Worm (Caenorhabditis elegans) whole organism, L4 larva: ENCODE data around the gene gro-1.

Experiments
- F37D6.2 ChIP-seq: sonication (generic microtip); optimal IDR thresholded peaks from 2 replicates; lab custom pipeline; 2016; ENCODE audit warnings: mild to moderate bottlenecking, missing genetic modification characterization, missing compliant biosample characterization
- F44E2.7 ChIP-seq: fragments of 200-800 bp; sonication (Bioruptor generic); IDR thresholded peaks from 2 replicates; pipeline ENCODE4 v2.1.2; 2022; ENCODE audit warnings: missing genetic modification characterization, missing compliant biosample characterization
- T26A8.4 ChIP-seq: fragments of 200-800 bp; sonication (Bioruptor generic); IDR thresholded peaks from 2 replicates; pipeline ENCODE4 v1.3.6; 2022; ENCODE audit warnings: missing genetic modification characterization, missing compliant biosample characterization
- Y48G9A.11 ChIP-seq: fragments of 200-800 bp; sonication (Bioruptor generic); IDR thresholded peaks from 2 replicates; pipeline ENCODE4 v1.3.6; 2022; ENCODE audit warnings: missing genetic modification reagents, missing genetic modification characterization, missing compliant biosample characterization
- Y75B8A.6 ChIP-seq: fragments of 200-800 bp; sonication (Bioruptor generic); IDR thresholded peaks from 2 replicates; pipeline ENCODE4 v1.3.6; 2022; ENCODE audit warnings: missing genetic modification reagents, missing genetic modification characterization, missing compliant biosample characterization
- ZK546.5 ChIP-seq, 2 experiments: sonication (generic microtip); optimal IDR thresholded peaks; 2 replicates each; lab custom pipeline; 2017; ENCODE audit warnings: missing biosample characterization in 2 of 2, missing genetic modification characterization in 2 of 2
- aha-1 ChIP-seq: fragments of 150-350 bp; peaks from one replicate; lab custom pipeline; 2014; ENCODE audit warnings: missing biosample characterization, missing genetic modification characterization
- aly-2 ChIP-seq: sonication (generic microtip); optimal IDR thresholded peaks from 2 replicates; lab custom pipeline; 2018; ENCODE audit warnings: missing biosample characterization, missing genetic modification characterization
- ama-1 ChIP-seq: fragments of 150-350 bp; optimal IDR thresholded peaks from 2 replicates; lab custom pipeline; 2014; ENCODE audit warnings: inconsistent platforms, mixed read lengths
- attf-4 ChIP-seq: sonication (generic microtip); optimal IDR thresholded peaks from 3 replicates; lab custom pipeline; 2017; ENCODE audit warnings: missing biosample characterization, missing genetic modification characterization
- ces-1 ChIP-seq: fragments of 150-350 bp; sonication (generic microtip); optimal IDR thresholded peaks from 4 replicates; lab custom pipeline; 2014; ENCODE audit warnings: missing biosample characterization, missing genetic modification reagents, missing genetic modification characterization
- dmd-6 ChIP-seq: fragments of 200-800 bp; sonication (Bioruptor generic); IDR thresholded peaks from 2 replicates; pipeline ENCODE4 v1.3.6; 2022; ENCODE audit warnings: missing genetic modification reagents, missing genetic modification characterization, missing compliant biosample characterization
- dpl-1 ChIP-seq: fragments of 150-350 bp; optimal IDR thresholded peaks from 2 replicates; lab custom pipeline; 2014; ENCODE audit warnings: missing biosample characterization, missing genetic modification reagents, missing genetic modification characterization
- duxl-1 ChIP-seq: sonication (generic microtip); optimal IDR thresholded peaks from 2 replicates; lab custom pipeline; 2016; ENCODE audit warnings: mild to moderate bottlenecking, missing genetic modification characterization, moderate library complexity, missing compliant biosample characterization; ENCODE audit not compliant: poor library complexity
- egl-43 ChIP-seq: fragments of 200-800 bp; sonication (Bioruptor generic); IDR thresholded peaks from 2 replicates; pipeline ENCODE4 v1.3.6; 2022; ENCODE audit warnings: missing genetic modification reagents, missing genetic modification characterization, missing compliant biosample characterization
- fkh-10 ChIP-seq: fragments of 150-350 bp; optimal IDR thresholded peaks from 2 replicates; lab custom pipeline; 2014; ENCODE audit warnings: missing biosample characterization, missing genetic modification reagents, missing genetic modification characterization
- fos-1 ChIP-seq: fragments of 150-350 bp; optimal IDR thresholded peaks from 2 replicates; lab custom pipeline; 2014; ENCODE audit warnings: missing biosample characterization, missing genetic modification characterization
- gei-8 ChIP-seq: fragments of 200-800 bp; sonication (Bioruptor generic); optimal IDR thresholded peaks from 2 replicates; lab custom pipeline; 2018; ENCODE audit warnings: mild to moderate bottlenecking, missing genetic modification characterization, missing compliant biosample characterization
- lin-1 ChIP-seq: fragments of 200-800 bp; sonication (Bioruptor generic); IDR thresholded peaks from 2 replicates; pipeline ENCODE4 v1.3.6; 2022; ENCODE audit warnings: missing genetic modification reagents, missing genetic modification characterization, missing compliant biosample characterization
- lin-38 ChIP-seq: fragments of 200-800 bp; sonication (Bioruptor generic); IDR thresholded peaks from 2 replicates; pipeline ENCODE4 v1.3.6; 2022; ENCODE audit warnings: missing genetic modification reagents, missing genetic modification characterization, missing compliant biosample characterization
- lir-3 ChIP-seq: sonication (generic microtip); optimal IDR thresholded peaks from 2 replicates; lab custom pipeline; 2016; ENCODE audit warnings: mild to moderate bottlenecking, missing genetic modification characterization, missing compliant biosample characterization
- lsy-2 ChIP-seq, 2 experiments: fragments of 150-350 bp in 1 of 2; sonication (generic microtip) in 1 of 2; optimal IDR thresholded peaks; 2 replicates each; lab custom pipeline; 2014 to 2017; ENCODE audit warnings: missing biosample characterization in 2 of 2, missing genetic modification characterization in 2 of 2
- madf-9 ChIP-seq: fragments of 200-800 bp; sonication (Bioruptor generic); conservative IDR thresholded peaks from 2 replicates; pipeline ENCODE4 v1.3.6; 2022; ENCODE audit warnings: missing genetic modification reagents, missing genetic modification characterization, missing compliant biosample characterization
- mdl-1 ChIP-seq, 2 experiments: fragments of 150-350 bp in 1 of 2; sonication (generic microtip) in 1 of 2; optimal IDR thresholded peaks; 2 replicates each; lab custom pipeline; 2014 to 2017; ENCODE audit warnings: missing biosample characterization in 2 of 2, missing genetic modification characterization in 2 of 2
- mxl-2 ChIP-seq: fragments of 200-800 bp; sonication (Bioruptor generic); conservative IDR thresholded peaks from 2 replicates; pipeline ENCODE4 v1.3.6; 2022; ENCODE audit warnings: missing genetic modification reagents, missing genetic modification characterization, missing compliant biosample characterization
- mxl-3 ChIP-seq: fragments of 200-800 bp; sonication (Bioruptor generic); optimal IDR thresholded peaks from 2 replicates; lab custom pipeline; 2018; ENCODE audit warnings: mild to moderate bottlenecking, missing genetic modification characterization, missing compliant biosample characterization
- nhr-102 ChIP-seq: sonication (generic microtip); optimal IDR thresholded peaks from 2 replicates; lab custom pipeline; 2016; ENCODE audit warnings: mild to moderate bottlenecking, missing genetic modification characterization, moderate library complexity, missing compliant biosample characterization
- nhr-111 ChIP-seq: fragments of 200-800 bp; sonication (Bioruptor generic); optimal IDR thresholded peaks from 2 replicates; lab custom pipeline; 2018; ENCODE audit warnings: mild to moderate bottlenecking, missing genetic modification characterization, missing compliant biosample characterization
- nhr-237 ChIP-seq: sonication (generic microtip); optimal IDR thresholded peaks from 2 replicates; lab custom pipeline; 2017; ENCODE audit warnings: missing biosample characterization, missing genetic modification characterization
- nhr-28 ChIP-seq: fragments of 150-350 bp; optimal IDR thresholded peaks from 2 replicates; lab custom pipeline; 2014; ENCODE audit warnings: missing biosample characterization, missing genetic modification characterization
- nhr-6 ChIP-seq: fragments of 150-350 bp; optimal IDR thresholded peaks from 2 replicates; lab custom pipeline; 2014; ENCODE audit warnings: missing biosample characterization, missing genetic modification characterization
- nhr-77 ChIP-seq: fragments of 150-350 bp; optimal IDR thresholded peaks from 2 replicates; lab custom pipeline; 2014; ENCODE audit warnings: missing biosample characterization, missing genetic modification characterization
- pha-4 ChIP-seq, 2 experiments: fragments of 150-350 bp in 1 of 2; fragments of 200-800 bp in 1 of 2; sonication (Bioruptor generic) in 1 of 2; IDR thresholded peaks in 1 of 2; optimal IDR thresholded peaks in 1 of 2; 2 replicates each; pipeline versions ENCODE4 v1.3.6 to Lab custom; 2014 to 2022; ENCODE audit warnings: missing genetic modification characterization in 2 of 2, missing genetic modification reagents in 2 of 2, missing biosample characterization in 1 of 2, missing compliant biosample characterization in 1 of 2
- php-3 ChIP-seq: fragments of 200-800 bp; sonication (Bioruptor generic); IDR thresholded peaks from 2 replicates; pipeline ENCODE4 v1.3.6; 2022; ENCODE audit warnings: missing genetic modification reagents, missing genetic modification characterization, missing compliant biosample characterization
- pqm-1 ChIP-seq: sonication (generic microtip); optimal IDR thresholded peaks from 2 replicates; lab custom pipeline; 2017; ENCODE audit warnings: missing biosample characterization, missing genetic modification characterization
- saeg-2 ChIP-seq: fragments of 200-800 bp; sonication (Bioruptor generic); IDR thresholded peaks from 2 replicates; pipeline ENCODE4 v1.3.6; 2022; ENCODE audit warnings: missing genetic modification reagents, missing genetic modification characterization, missing compliant biosample characterization
- snpc-1.2 ChIP-seq: fragments of 200-800 bp; sonication (Bioruptor generic); IDR thresholded peaks from 2 replicates; pipeline ENCODE4 v1.3.6; 2022; ENCODE audit warnings: missing genetic modification reagents, missing genetic modification characterization, missing compliant biosample characterization
- spr-1 ChIP-seq: sonication (generic microtip); optimal IDR thresholded peaks from 2 replicates; lab custom pipeline; 2016; ENCODE audit warnings: mild to moderate bottlenecking, missing genetic modification characterization, missing compliant biosample characterization
- spr-3 ChIP-seq: fragments of 200-800 bp; sonication (Bioruptor generic); optimal IDR thresholded peaks from 2 replicates; lab custom pipeline; 2018; ENCODE audit warnings: mild to moderate bottlenecking, missing genetic modification characterization, missing compliant biosample characterization
- tag-97 ChIP-seq: fragments of 200-800 bp; sonication (Bioruptor generic); IDR thresholded peaks from 2 replicates; pipeline ENCODE4 v1.3.6; 2022; ENCODE audit warnings: missing genetic modification characterization, missing compliant biosample characterization
- tra-1 ChIP-seq: fragments of 200-800 bp; sonication (Bioruptor generic); IDR thresholded peaks from 2 replicates; pipeline ENCODE4 v1.3.6; 2022; ENCODE audit warnings: missing genetic modification reagents, missing genetic modification characterization, missing compliant biosample characterization
- unc-39 ChIP-seq: sonication (generic microtip); optimal IDR thresholded peaks from 2 replicates; lab custom pipeline; 2017; ENCODE audit warnings: missing biosample characterization, missing genetic modification characterization
- unc-62 ChIP-seq, 3 experiments: fragments of 150-350 bp in 1 of 3; sonication (generic microtip); optimal IDR thresholded peaks in 2 of 3; peaks in 1 of 3; 1 replicate in 1 of 3; 2 replicates in 2 of 3; lab custom pipeline; 2014 to 2017; ENCODE audit warnings: missing biosample characterization in 3 of 3, missing genetic modification characterization in 3 of 3, missing genetic modification reagents in 3 of 3, missing genotype in 1 of 3
- vab-7 ChIP-seq: fragments of 200-800 bp; sonication (Bioruptor generic); IDR thresholded peaks from 2 replicates; pipeline ENCODE4 v1.3.6; 2022; ENCODE audit warnings: missing genetic modification reagents, missing genetic modification characterization, missing compliant biosample characterization
- zag-1 ChIP-seq: fragments of 150-350 bp; optimal IDR thresholded peaks from 2 replicates; lab custom pipeline; 2014; ENCODE audit warnings: missing biosample characterization, missing genetic modification characterization
- zip-2 ChIP-seq: fragments of 150-350 bp; optimal IDR thresholded peaks from 2 replicates; lab custom pipeline; 2014; ENCODE audit warnings: missing biosample characterization, missing genetic modification characterization
- ztf-7 ChIP-seq: fragments of 150-350 bp; optimal IDR thresholded peaks from 2 replicates; lab custom pipeline; 2014; ENCODE audit warnings: missing biosample characterization, missing genetic modification characterization

Gene gro-1

DNA sequence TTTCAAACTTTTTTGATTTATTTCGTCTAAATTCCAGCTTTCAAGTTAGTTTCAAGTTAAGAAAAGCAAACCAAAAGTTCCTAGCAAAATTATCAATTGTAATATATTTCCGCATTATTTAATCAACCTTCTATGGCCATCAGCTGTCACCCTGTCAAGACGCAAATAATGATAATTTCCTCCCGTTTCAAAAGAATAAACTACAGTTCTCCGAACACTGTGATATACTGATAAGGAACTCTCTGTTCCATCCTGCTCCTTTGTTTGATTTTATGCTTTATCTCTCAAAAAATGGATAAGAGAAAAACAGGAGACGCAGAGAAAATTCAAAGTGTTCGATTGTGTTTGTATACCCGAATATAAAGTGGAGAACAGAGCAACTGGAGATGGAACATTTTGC, 26.4 kb downstream of the gro-1 start (continued):
- TF ChIP-seq Y75B8A.6 (GFP tag; lab: Robert Waterston, UW) = no peak
- TF ChIP-seq fos-1 = no peak
- TF ChIP-seq dmd-6 = peak; percentile 64
- TF ChIP-seq tra-1 (GFP tag; lab: Robert Waterston, UW) = peak; percentile 47; the same call in 1 of the 2 replicates
- TF ChIP-seq ama-1 (lab: Kevin White, UChicago) = no peak
- TF ChIP-seq T26A8.4 (GFP tag; lab: Robert Waterston, UW) = no peak
- no peak for TF ChIP-seq fkh-10 (GFP tag; lab: Kevin White, UChicago)
- TF ChIP-seq duxl-1 = no peak

DNA sequence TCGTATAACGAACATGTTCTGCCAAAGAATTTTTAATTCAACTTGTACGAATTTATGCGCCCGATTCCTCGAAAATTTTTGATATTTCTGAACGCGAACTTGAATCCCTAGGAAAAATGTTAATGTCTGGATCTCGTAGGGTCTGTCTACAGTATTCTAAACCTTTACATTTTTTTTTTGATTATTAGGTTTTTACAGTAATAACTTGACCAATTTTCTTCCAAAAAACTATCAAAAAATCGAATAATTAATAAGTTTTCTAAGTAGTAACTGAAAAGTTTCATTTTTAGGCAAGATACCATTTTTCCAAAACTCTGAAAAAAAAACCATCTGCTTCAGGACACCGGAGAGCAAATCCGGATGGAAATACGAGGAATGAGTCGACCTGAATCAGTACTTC, 29.4 kb downstream of the gro-1 start:
- TF ChIP-seq spr-1 (no peak), unc-62 (GFP tag; optimal IDR thresholded peaks at IDR 0.05 in 1 of 2; lab: Kevin White, UChicago) (peak in 1 of 2 experiments; percentile 92), unc-62 (tag; optimal IDR thresholded peaks at IDR 0.05; lab: Kevin White, UChicago) (no peak)

ce11 chrIII:5294867-5295266, 30.0 kb downstream of the gro-1 start:
- no peak for TF ChIP-seq mxl-3
- peak; percentile 90 for TF ChIP-seq pha-4 (GFP tag; IDR thresholded peaks at IDR 0.05; lab: Robert Waterston, UW)
- TF ChIP-seq pha-4 (tag; optimal IDR thresholded peaks at IDR 0.05; lab: Kevin White, UChicago) = no peak
- no peak for TF ChIP-seq aha-1
- TF ChIP-seq snpc-1.2 = peak; percentile 46; the same call in 1 of the 2 replicates
- no peak for TF ChIP-seq lsy-2 (tag; optimal IDR thresholded peaks at IDR 0.05; lab: Kevin White, UChicago)
- peak; percentile 69 for TF ChIP-seq spr-3
- peak; percentile 79 for TF ChIP-seq Y48G9A.11 (GFP tag; lab: Robert Waterston, UW)
- no peak for TF ChIP-seq ztf-7 (tag; lab: Kevin White, UChicago)
- TF ChIP-seq nhr-111 (GFP tag; lab: Kevin White, UChicago) = peak; percentile 25
- peak; percentile 79 for TF ChIP-seq gei-8 (GFP tag; lab: Kevin White, UChicago)
- no peak for TF ChIP-seq nhr-6 (tag; lab: Kevin White, UChicago)
- TF ChIP-seq saeg-2 = no peak
- TF ChIP-seq ZK546.5 (tag; optimal IDR thresholded peaks at IDR 0.05; lab: Kevin White, UChicago) = no peak
- TF ChIP-seq vab-7 = peak; percentile 92
- TF ChIP-seq nhr-237 (tag; lab: Kevin White, UChicago) = no peak
- peak; percentile 68 for TF ChIP-seq lin-1 (GFP tag; lab: Robert Waterston, UW)
- no peak for TF ChIP-seq zag-1
- TF ChIP-seq dmd-6 = peak; percentile 59
- TF ChIP-seq attf-4 = no peak
- TF ChIP-seq lin-38 (GFP tag; lab: Robert Waterston, UW) = peak; percentile 83
- TF ChIP-seq T26A8.4 (GFP tag; lab: Robert Waterston, UW) = peak; percentile 87
- TF ChIP-seq unc-39 = no peak
- peak; percentile 23 for TF ChIP-seq nhr-28
- no peak for TF ChIP-seq pqm-1 (tag; lab: Kevin White, UChicago)
- TF ChIP-seq nhr-77 (tag; lab: Kevin White, UChicago) = no peak
- peak; percentile 85 for TF ChIP-seq php-3 (GFP tag; lab: Robert Waterston, UW)
- TF ChIP-seq lir-3 (tag; lab: Kevin White, UChicago) = peak; percentile 81
- TF ChIP-seq nhr-102 = peak; percentile 57
- TF ChIP-seq mxl-2 (GFP tag; lab: Robert Waterston, UW) = peak; percentile 80
- peak; percentile 97 for TF ChIP-seq egl-43 (GFP tag; lab: Robert Waterston, UW)
- TF ChIP-seq dpl-1 (GFP tag; lab: Kevin White, UChicago) = peak; percentile 18
- TF ChIP-seq aly-2 (tag; lab: Kevin White, UChicago) = no peak
- no peak for TF ChIP-seq ces-1
- peak; percentile 71 for TF ChIP-seq duxl-1
- TF ChIP-seq zip-2 (tag; lab: Kevin White, UChicago) = no peak
- TF ChIP-seq spr-1 = peak; percentile 76
- TF ChIP-seq F37D6.2 (tag; lab: Kevin White, UChicago) = peak; percentile 51
- peak in 1 of 2 experiments; percentile 52 for TF ChIP-seq mdl-1 (tag; optimal IDR thresholded peaks at IDR 0.05; lab: Kevin White, UChicago)
- peak; percentile 68; the same call in 1 of the 2 replicates for TF ChIP-seq F44E2.7 (GFP tag; lab: Robert Waterston, UW)
- 0 out of 2 replicates have a peak, but pooled peaks have one; percentile 59 for TF ChIP-seq madf-9 (GFP tag; lab: Robert Waterston, UW)
- no peak for TF ChIP-seq tag-97 (GFP tag; lab: Robert Waterston, UW)
- TF ChIP-seq fos-1 = no peak
